Worm (Caenorhabditis elegans): ENCODE measurements around the gene K02D10.1.

K02D10.1 gene

DNA sequence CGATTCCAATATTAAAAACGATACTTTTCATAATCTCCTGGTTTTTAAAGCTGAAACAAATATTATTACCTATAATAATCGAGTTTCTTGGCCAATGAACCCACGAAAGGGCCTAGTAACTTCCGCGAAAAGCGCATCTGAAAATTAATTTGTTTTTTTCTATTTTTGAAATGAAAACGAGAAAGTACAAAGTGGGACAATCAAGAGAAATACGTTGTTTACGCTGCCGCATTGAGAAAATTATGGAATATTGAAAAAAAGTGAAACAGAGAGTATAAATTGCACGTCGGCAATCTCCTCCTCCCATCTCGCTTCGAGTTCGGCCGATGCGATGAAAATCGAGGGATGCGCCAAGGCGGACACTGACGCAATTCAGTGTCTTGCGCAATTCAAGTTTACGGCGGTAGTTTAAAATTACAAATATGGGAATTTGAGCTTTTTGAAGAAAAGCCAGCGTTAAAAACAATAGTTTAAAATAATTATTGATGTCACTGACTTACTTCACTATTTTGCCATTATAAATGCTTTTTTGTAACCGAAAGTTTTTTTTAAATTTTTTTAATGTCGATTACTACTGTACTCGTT lies 28.0 kb upstream of the K02D10.1 start, which contains the start of gene pdhk-2 (continued):
- no peak for TF ChIP-seq B0019.2 (GFP tag; conservative IDR thresholded peaks at IDR 0.05)
- TF ChIP-seq egl-18 (GFP tag; IDR thresholded peaks at IDR 0.05) = no peak
- TF ChIP-seq rpc-1 (optimal IDR thresholded peaks at IDR 0.05) = no peak
- TF ChIP-seq rpc-1 (tag; optimal IDR thresholded peaks at IDR 0.05) = no peak
- TF ChIP-seq ets-4 (GFP tag; optimal IDR thresholded peaks at IDR 0.05) = peak; percentile 3
- no peak for TF ChIP-seq bed-2 (GFP tag; IDR thresholded peaks at IDR 0.05)
- TF ChIP-seq ceh-100 (GFP tag; IDR thresholded peaks at IDR 0.05) = peak; percentile 64
- TF ChIP-seq F39B2.1 (GFP tag; IDR thresholded peaks at IDR 0.05) = no peak
- TF ChIP-seq hsf-1 (GFP tag; IDR thresholded peaks at IDR 0.05) = peak; percentile 70
- no peak for TF ChIP-seq zim-3 (tag; optimal IDR thresholded peaks at IDR 0.05)
- TF ChIP-seq chd-7 (tag; optimal IDR thresholded peaks at IDR 0.05) = peak; percentile 69
- TF ChIP-seq snpc-4 (GFP tag; optimal IDR thresholded peaks at IDR 0.05) = no peak
- peak; percentile 62 to 78 (median 72) for TF ChIP-seq snpc-4 (tag; optimal IDR thresholded peaks at IDR 0.05)
- TF ChIP-seq lir-1 (GFP tag; conservative IDR thresholded peaks at IDR 0.05) = peak; percentile 74
- peak; percentile 99 for TF ChIP-seq ztf-18 (tag; optimal IDR thresholded peaks at IDR 0.05)
- peak; percentile 90 for TF ChIP-seq Y53G8AR.9 (GFP tag; conservative IDR thresholded peaks at IDR 0.05)
- TF ChIP-seq Y67H2A.10 (GFP tag; conservative IDR thresholded peaks at IDR 0.05) = no peak
- TF ChIP-seq attf-5 (GFP tag; optimal IDR thresholded peaks at IDR 0.05) = peak; percentile 89
- no peak for TF ChIP-seq hlh-12 (tag; optimal IDR thresholded peaks at IDR 0.05)
- no peak for TF ChIP-seq F10E7.11 (tag; optimal IDR thresholded peaks at IDR 0.05)
- peak; percentile 78 for TF ChIP-seq F33H1.4 (GFP tag; IDR thresholded peaks at IDR 0.05)
- TF ChIP-seq let-526 (GFP tag; IDR thresholded peaks at IDR 0.05) = no peak
- TF ChIP-seq madf-6 (GFP tag; IDR thresholded peaks at IDR 0.05) = peak; percentile 89
- no peak for TF ChIP-seq sea-2 (GFP tag; IDR thresholded peaks at IDR 0.05)
- peak; percentile 70 for TF ChIP-seq madf-10 (tag; optimal IDR thresholded peaks at IDR 0.05)
- TF ChIP-seq unc-62 (GFP tag; optimal IDR thresholded peaks at IDR 0.05) = no peak
- TF ChIP-seq efl-1 (GFP tag; optimal IDR thresholded peaks at IDR 0.05) = peak; percentile 92
- TF ChIP-seq tbx-9 (tag; optimal IDR thresholded peaks at IDR 0.05; ENCODE audit: borderline replicate concordance) = no peak
- TF ChIP-seq F22D6.2 (tag; optimal IDR thresholded peaks at IDR 0.05) = peak; percentile 56
- TF ChIP-seq ztf-6 (GFP tag; IDR thresholded peaks at IDR 0.05) = no peak
- peak; percentile 88 for TF ChIP-seq B0336.3 (GFP tag; IDR thresholded peaks at IDR 0.05)
- TF ChIP-seq ztf-26 (tag; optimal IDR thresholded peaks at IDR 0.05) = peak; percentile 81
- peak; percentile 70 for TF ChIP-seq K12H6.12 (tag; optimal IDR thresholded peaks at IDR 0.05)
- TF ChIP-seq atf-7 (tag; optimal IDR thresholded peaks at IDR 0.05) = peak; percentile 58
- no peak for TF ChIP-seq ztf-3 (GFP tag; optimal IDR thresholded peaks at IDR 0.05)
- peak; percentile 18 for TF ChIP-seq B0261.1 (tag; optimal IDR thresholded peaks at IDR 0.05)
- TF ChIP-seq hrde-1 (tag; optimal IDR thresholded peaks at IDR 0.05; ENCODE audit: borderline replicate concordance) = no peak
- TF ChIP-seq nhr-27 (tag; optimal IDR thresholded peaks at IDR 0.05) = no peak
- peak; percentile 74 for TF ChIP-seq tbp1 (GFP tag; optimal IDR thresholded peaks at IDR 0.05)
- TF ChIP-seq akir-1 (GFP tag; optimal IDR thresholded peaks at IDR 0.05) = no peak
- TF ChIP-seq ztf-22 (GFP tag; optimal IDR thresholded peaks at IDR 0.05) = no peak
- no peak for TF ChIP-seq snpc-1.1 (tag; optimal IDR thresholded peaks at IDR 0.05; ENCODE audit: insufficient read depth)
- peak; percentile 85 to 98 (median 89) for TF ChIP-seq lin-35 (GFP tag; optimal IDR thresholded peaks at IDR 0.05)
- TF ChIP-seq ceh-91 (GFP tag; IDR thresholded peaks at IDR 0.05) = peak; percentile 68
- peak; percentile 91 for TF ChIP-seq rcor-1 (GFP tag; IDR thresholded peaks at IDR 0.05)
- TF ChIP-seq Y95B8A.8 (GFP tag; IDR thresholded peaks at IDR 0.05) = 0 out of 2 replicates have a peak, but pooled peaks have one; percentile 67
- no peak for TF ChIP-seq ccch-3 (GFP tag; optimal IDR thresholded peaks at IDR 0.05)
- peak; percentile 79 for TF ChIP-seq nhr-80 (tag; optimal IDR thresholded peaks at IDR 0.05)
- TF ChIP-seq die-1 (tag; optimal IDR thresholded peaks at IDR 0.05) = peak; percentile 27

Data from whole organism, young adult.